Worm (Caenorhabditis elegans): ENCODE data around the gene mrp-6.

- TF ChIP-seq snpc-4 (tag; optimal IDR thresholded peaks at IDR 0.05) (no peak), ztf-11 (tag; optimal IDR thresholded peaks at IDR 0.05) (no peak), nhr-77 (tag; optimal IDR thresholded peaks at IDR 0.05) (no peak), egl-27 (tag; optimal IDR thresholded peaks at IDR 0.05) (no peak), nhr-237 (tag; optimal IDR thresholded peaks at IDR 0.05) (no peak)
Measured at ce11 chrX:4219487-4219886, 32.9 kb upstream of the mrp-6 start.

Measured in whole organism, L3 larva.